Worm (Caenorhabditis elegans): ENCODE data around the gene F47E1.20.
"Not testable (repeated sequence)": the region's sequence is repeated elsewhere in the genome, so short reads cannot be mapped to it uniquely, and the experiment has no call there.

The F47E1.20 gene

ce11 chrX:9089536-9089935 lies 40.8 kb downstream of the F47E1.20 start:
- no peak for TF ChIP-seq unc-98 (GFP tag; IDR thresholded peaks at IDR 0.05)
- TF ChIP-seq efl-3 (GFP tag; optimal IDR thresholded peaks at IDR 0.05): no peak
- no peak for TF ChIP-seq nhr-84 (tag; optimal IDR thresholded peaks at IDR 0.05)
- TF ChIP-seq jun-1 (tag; optimal IDR thresholded peaks at IDR 0.05): no peak
- no peak for TF ChIP-seq ceh-82 (tag; optimal IDR thresholded peaks at IDR 0.05)
- no peak for TF ChIP-seq unc-30 (tag; optimal IDR thresholded peaks at IDR 0.05)
- TF ChIP-seq egl-13 (tag; optimal IDR thresholded peaks at IDR 0.05): no peak
- TF ChIP-seq nhr-85 (tag): no peak
- TF ChIP-seq zip-4 (GFP tag; optimal IDR thresholded peaks at IDR 0.05): no peak
- TF ChIP-seq pax-3 (tag; optimal IDR thresholded peaks at IDR 0.05): no peak
- no peak for TF ChIP-seq ama-1 (optimal IDR thresholded peaks at IDR 0.05)
- no peak for TF ChIP-seq Y116A8C.19 (tag; optimal IDR thresholded peaks at IDR 0.05; ENCODE audit: borderline replicate concordance)
- TF ChIP-seq grh-1 (GFP tag; IDR thresholded peaks at IDR 0.05): no peak
- TF ChIP-seq nhr-47 (tag; optimal IDR thresholded peaks at IDR 0.05): no peak
- no peak for TF ChIP-seq lir-3 (tag; optimal IDR thresholded peaks at IDR 0.05; ENCODE audit: poor library complexity)
- no peak for TF ChIP-seq nhr-76 (tag; optimal IDR thresholded peaks at IDR 0.05)
- TF ChIP-seq ets-5 (GFP tag; IDR thresholded peaks at IDR 0.05): no peak

ce11 chrX:9090562-9090961 lies 41.8 kb downstream of the F47E1.20 start:
- TF ChIP-seq efl-1 (optimal IDR thresholded peaks at IDR 0.05): not testable (repeated sequence)
- peak in 1 of 2 experiments; percentile 79 for TF ChIP-seq efl-1 (GFP tag; optimal IDR thresholded peaks at IDR 0.05 in 1 of 2)

- TF ChIP-seq skn-1 (tag; optimal IDR thresholded peaks at IDR 0.05): peak; percentile 10
- no peak for TF ChIP-seq grh-1 (GFP tag; IDR thresholded peaks at IDR 0.05)
- TF ChIP-seq elt-2 (tag; optimal IDR thresholded peaks at IDR 0.05): peak; percentile 15
- TF ChIP-seq lsy-2 (tag; optimal IDR thresholded peaks at IDR 0.05): peak; percentile 29 to 60
- TF ChIP-seq swsn-7 (tag; optimal IDR thresholded peaks at IDR 0.05): peak; percentile 57
- TF ChIP-seq fkh-4 (tag; optimal IDR thresholded peaks at IDR 0.05; ENCODE audit: borderline replicate concordance): no peak
- peak; percentile 73 for TF ChIP-seq nhr-19 (GFP tag; conservative IDR thresholded peaks at IDR 0.05)
- peak; percentile 30 for TF ChIP-seq fkh-10 (GFP tag; optimal IDR thresholded peaks at IDR 0.05)
- no peak for TF ChIP-seq egl-27 (tag; optimal IDR thresholded peaks at IDR 0.05)
- TF ChIP-seq ceh-90 (tag; optimal IDR thresholded peaks at IDR 0.05): no peak
- TF ChIP-seq pax-3 (tag; optimal IDR thresholded peaks at IDR 0.05): no peak
- no peak for TF ChIP-seq unc-62 (GFP tag; optimal IDR thresholded peaks at IDR 0.05)
- no peak for TF ChIP-seq efl-3 (GFP tag; optimal IDR thresholded peaks at IDR 0.05)
- TF ChIP-seq isw-1 (GFP tag; IDR thresholded peaks at IDR 0.05): no peak; the same call in 1 of the 2 replicates
- peak; percentile 10 for TF ChIP-seq lin-39 (tag; optimal IDR thresholded peaks at IDR 0.05)
- TF ChIP-seq dsc-1 (tag; optimal IDR thresholded peaks at IDR 0.05): peak; percentile 60
- no peak for TF ChIP-seq zip-4 (GFP tag; optimal IDR thresholded peaks at IDR 0.05)
- TF ChIP-seq nhr-85 (tag): peak; percentile 39
- no peak for TF ChIP-seq ama-1 (optimal IDR thresholded peaks at IDR 0.05)
- TF ChIP-seq nhr-71 (tag; optimal IDR thresholded peaks at IDR 0.05): peak; percentile 76
- peak; percentile 46 for TF ChIP-seq ceh-8 (GFP tag; optimal IDR thresholded peaks at IDR 0.05)
- TF ChIP-seq dpl-1 (GFP tag; optimal IDR thresholded peaks at IDR 0.05): peak in 1 of 3 experiments; percentile 9
- peak; percentile 14 to 66 (median 31) for TF ChIP-seq ceh-82 (tag; optimal IDR thresholded peaks at IDR 0.05)
- no peak for TF ChIP-seq tlp-1 (tag; optimal IDR thresholded peaks at IDR 0.05)
- no peak for TF ChIP-seq pag-3 (tag; optimal IDR thresholded peaks at IDR 0.05; ENCODE audit: borderline replicate concordance, insufficient read depth)
- peak; percentile 53 for TF ChIP-seq nhr-20 (tag; optimal IDR thresholded peaks at IDR 0.05)
- TF ChIP-seq pqm-1 (tag; optimal IDR thresholded peaks at IDR 0.05): no peak
- TF ChIP-seq unc-30 (tag; optimal IDR thresholded peaks at IDR 0.05): no peak
- TF ChIP-seq mef-2 (tag; optimal IDR thresholded peaks at IDR 0.05): no peak
- TF ChIP-seq aha-1 (tag; optimal IDR thresholded peaks at IDR 0.05): no peak
- no peak for TF ChIP-seq nhr-28 (tag; optimal IDR thresholded peaks at IDR 0.05)
- peak; percentile 78 for TF ChIP-seq nhr-47 (tag; optimal IDR thresholded peaks at IDR 0.05)
- TF ChIP-seq ets-5 (GFP tag; IDR thresholded peaks at IDR 0.05): no peak
- peak; percentile 51 for TF ChIP-seq xbp-1 (tag; optimal IDR thresholded peaks at IDR 0.05)
- TF ChIP-seq ceh-88 (GFP tag; IDR thresholded peaks at IDR 0.05): no peak
- TF ChIP-seq lin-35 (GFP tag; optimal IDR thresholded peaks at IDR 0.05): peak; percentile 1 to 65
- peak; percentile 59 for TF ChIP-seq fos-1 (tag; optimal IDR thresholded peaks at IDR 0.05)
- TF ChIP-seq C04F5.9 (tag; optimal IDR thresholded peaks at IDR 0.05): no peak
- no peak for TF ChIP-seq Y116A8C.19 (tag; optimal IDR thresholded peaks at IDR 0.05; ENCODE audit: borderline replicate concordance)
- no peak for TF ChIP-seq zag-1 (tag; optimal IDR thresholded peaks at IDR 0.05)
- no peak for TF ChIP-seq snpc-4 (tag; optimal IDR thresholded peaks at IDR 0.05)
Observed at ce11 chrX:9091380-9091779, 42.6 kb downstream of the F47E1.20 start.

All from whole organism, L1 larva.